Fruit fly (Drosophila melanogaster) whole organism, prepupa: ENCODE measurements around the gene Wdfy2.

Source experiments
- CG11762 ChIP-seq: fragments of 200-800 bp; sonication (Bioruptor generic); optimal IDR thresholded peaks from 3 replicates; lab custom pipeline; 2016; ENCODE audit warnings: missing biosample characterization, missing genetic modification characterization; ENCODE audit not compliant: insufficient read depth
- CG6854 ChIP-seq: fragments of 200-800 bp; sonication (Bioruptor generic); optimal IDR thresholded peaks from 2 replicates; lab custom pipeline; 2017; ENCODE audit warnings: missing biosample characterization, mild to moderate bottlenecking, missing genetic modification characterization
- CG8319 ChIP-seq: fragments of 200-800 bp; sonication (Bioruptor generic); optimal IDR thresholded peaks from 3 replicates; lab custom pipeline; 2016; ENCODE audit warnings: missing biosample characterization, missing genetic modification characterization
- OdsH ChIP-seq: fragments of 200-800 bp; sonication (Bioruptor generic); optimal IDR thresholded peaks from 3 replicates; lab custom pipeline; 2016; ENCODE audit warnings: missing biosample characterization, missing genetic modification characterization
- spab ChIP-seq: fragments of 200-800 bp; sonication (Bioruptor generic); optimal IDR thresholded peaks from 2 replicates; lab custom pipeline; 2017; ENCODE audit warnings: missing biosample characterization, mild to moderate bottlenecking, missing genetic modification characterization, missing genetic modification reagents

DNA sequence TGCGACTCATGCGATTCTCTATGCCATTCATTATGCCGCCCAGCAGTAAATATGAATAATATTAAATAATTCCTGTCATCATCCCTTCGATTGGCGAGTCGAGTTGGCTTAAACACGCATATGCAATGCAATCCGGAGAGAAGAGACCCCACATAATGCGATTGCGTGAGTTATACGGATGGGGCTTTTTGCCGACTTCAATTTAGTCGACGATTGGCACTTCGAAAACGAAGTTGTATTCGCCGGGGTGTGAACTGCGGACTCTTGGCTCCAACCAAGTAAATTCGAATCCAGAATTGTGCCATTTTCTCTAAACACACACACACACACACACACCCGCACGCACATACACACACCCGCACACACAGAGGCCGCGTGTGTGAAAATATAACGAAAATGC, 46.8 kb upstream of the Wdfy2 start:
- no peak for TF ChIP-seq OdsH (GFP tag; lab: Kevin White, UChicago)
- no peak for TF ChIP-seq spab (GFP tag; lab: Kevin White, UChicago)
- TF ChIP-seq CG11762 = no peak
- no peak for TF ChIP-seq CG8319 (GFP tag; lab: Kevin White, UChicago)
- no peak for TF ChIP-seq CG6854
